Worm (Caenorhabditis elegans) whole organism, early embryonic: ENCODE data around the gene Y57G11B.6.

Experiments
- B0310.2 ChIP-seq: sonication (generic microtip); optimal IDR thresholded peaks from 2 replicates; lab custom pipeline; 2016; ENCODE audit warnings: mild to moderate bottlenecking, missing genetic modification characterization, missing compliant biosample characterization
- F13C5.2 ChIP-seq: sonication (generic microtip); optimal IDR thresholded peaks from 2 replicates; lab custom pipeline; 2017; ENCODE audit warnings: mild to moderate bottlenecking, missing genetic modification characterization, inconsistent platforms, missing compliant biosample characterization
- aly-1 ChIP-seq: sonication (generic microtip); optimal IDR thresholded peaks from 2 replicates; lab custom pipeline; 2016; ENCODE audit warnings: missing genetic modification characterization, missing compliant biosample characterization
- ama-1 ChIP-seq: fragments of 150-350 bp; optimal IDR thresholded peaks from 2 replicates; lab custom pipeline; 2014
- ceh-36 ChIP-seq: sonication (generic microtip); optimal IDR thresholded peaks from 2 replicates; lab custom pipeline; 2016; ENCODE audit warnings: missing genetic modification characterization, inconsistent platforms, missing compliant biosample characterization
- hmg-4 ChIP-seq: fragments of 200-800 bp; sonication (Bioruptor generic); optimal IDR thresholded peaks from 2 replicates; lab custom pipeline; 2018; ENCODE audit warnings: mild to moderate bottlenecking, missing genetic modification characterization, missing compliant biosample characterization
- pes-1 ChIP-seq: fragments of 200-800 bp; sonication (Bioruptor generic); IDR thresholded peaks from 2 replicates; pipeline ENCODE4 v1.3.6; 2022; ENCODE audit warnings: missing genetic modification reagents, missing genetic modification characterization, missing compliant biosample characterization
- scrt-1 ChIP-seq: fragments of 200-800 bp; sonication (Bioruptor generic); IDR thresholded peaks from 2 replicates; pipeline ENCODE4 v1.3.6; 2022; ENCODE audit warnings: missing genetic modification characterization, missing compliant biosample characterization
- tbx-11 ChIP-seq: fragments of 200-800 bp; sonication (Bioruptor generic); IDR thresholded peaks from 2 replicates; pipeline ENCODE4 v1.3.6; 2022; ENCODE audit warnings: missing genetic modification characterization, missing compliant biosample characterization
- tra-4 ChIP-seq: sonication (generic microtip); optimal IDR thresholded peaks from 2 replicates; lab custom pipeline; 2017; ENCODE audit warnings: missing genetic modification characterization, missing compliant biosample characterization

ce11 chrIV:14562649-14563268 is 8.1 kb upstream of the Y57G11B.6 start:
- no peak for TF ChIP-seq ama-1
- TF ChIP-seq tbx-11 (GFP tag; lab: Robert Waterston, UW): no peak
- no peak for TF ChIP-seq aly-1
- TF ChIP-seq F13C5.2 (tag; lab: Kevin White, UChicago): no peak
- TF ChIP-seq pes-1 (GFP tag; lab: Robert Waterston, UW): no peak
- no peak for TF ChIP-seq B0310.2
- no peak for TF ChIP-seq ceh-36 (tag; lab: Kevin White, UChicago)
- no peak for TF ChIP-seq scrt-1
- TF ChIP-seq tra-4: no peak
- TF ChIP-seq hmg-4 (GFP tag; lab: Kevin White, UChicago): no peak
